Fruit fly (Drosophila melanogaster): Measurements from ENCODE around the gene Rpp14a.

The Rpp14a gene

dm6 chr3R:30012602-30013489 is 43.8 kb upstream of the Rpp14a start (continued):
- TF ChIP-seq acj6 (GFP tag; optimal IDR thresholded peaks at IDR 0.05) = no peak
- TF ChIP-seq dac (GFP tag; optimal IDR thresholded peaks at IDR 0.05) = no peak
- TF ChIP-seq CG6808 (GFP tag; optimal IDR thresholded peaks at IDR 0.05) = no peak
- TF ChIP-seq CG11902 (GFP tag; optimal IDR thresholded peaks at IDR 0.05) = no peak
- TF ChIP-seq CG8119 (GFP tag; IDR thresholded peaks at IDR 0.05) = peak; percentile 46; the same call in 1 of the 3 replicates

dm6 chr3R:30013909-30014308 is 42.8 kb upstream of the Rpp14a start:
- TF ChIP-seq CG11902 (GFP tag; optimal IDR thresholded peaks at IDR 0.05) (no peak), CG11294 (GFP tag; IDR thresholded peaks at IDR 0.05) (no peak), fd59A (GFP tag; optimal IDR thresholded peaks at IDR 0.05) (no peak), CG31627 (GFP tag; optimal IDR thresholded peaks at IDR 0.05) (no peak), CG11762 (GFP tag; optimal IDR thresholded peaks at IDR 0.05; ENCODE audit: insufficient read depth) (no peak), Ets96B (tag; optimal IDR thresholded peaks at IDR 0.05) (peak; percentile 46), CG6163 (GFP tag; IDR thresholded peaks at IDR 0.05) (no peak; the same call in 2 of the 3 replicates), Eip78C (GFP tag) (peak; percentile 71), achi (GFP tag; optimal IDR thresholded peaks at IDR 0.05) (peak; percentile 18), CG1621 (tag; optimal IDR thresholded peaks at IDR 0.05) (peak; percentile 49), CG6808 (GFP tag; optimal IDR thresholded peaks at IDR 0.05) (peak; percentile 88), CG6276 (GFP tag; optimal IDR thresholded peaks at IDR 0.05) (peak; percentile 86), CG7368 (GFP tag; optimal IDR thresholded peaks at IDR 0.05) (no peak), Hr4 (GFP tag; optimal IDR thresholded peaks at IDR 0.05) (no peak), dsx (GFP tag; optimal IDR thresholded peaks at IDR 0.05; ENCODE audit: poor library complexity, severe bottlenecking) (peak; percentile 72), CG34406 (GFP tag; optimal IDR thresholded peaks at IDR 0.05) (no peak), esn (GFP tag; optimal IDR thresholded peaks at IDR 0.05) (no peak), CG32006 (GFP tag; optimal IDR thresholded peaks at IDR 0.05) (no peak), Hr39 (GFP tag; optimal IDR thresholded peaks at IDR 0.05) (no peak), Lpt (GFP tag; optimal IDR thresholded peaks at IDR 0.05) (peak; percentile 16), svp (GFP tag) (peak; percentile 77), CG16779 (tag; optimal IDR thresholded peaks at IDR 0.05) (peak; percentile 75), CG10631 (GFP tag; optimal IDR thresholded peaks at IDR 0.05) (no peak), Smox (GFP tag; optimal IDR thresholded peaks at IDR 0.05) (no peak), Hr38 (GFP tag; optimal IDR thresholded peaks at IDR 0.05) (no peak), acj6 (GFP tag; optimal IDR thresholded peaks at IDR 0.05) (no peak), CG8319 (GFP tag; optimal IDR thresholded peaks at IDR 0.05) (peak; percentile 18), CG15336 (GFP tag; IDR thresholded peaks at IDR 0.05) (peak; percentile 40; the same call in 1 of the 2 replicates), CG9139 (GFP tag; optimal IDR thresholded peaks at IDR 0.05) (peak; percentile 93), eg (GFP tag; IDR thresholded peaks at IDR 0.05) (no peak), Sox102F (GFP tag; optimal IDR thresholded peaks at IDR 0.05) (no peak), fd85E (GFP tag; optimal IDR thresholded peaks at IDR 0.05) (no peak), vri (GFP tag; optimal IDR thresholded peaks at IDR 0.05) (no peak), net (GFP tag; optimal IDR thresholded peaks at IDR 0.05) (peak; percentile 50), CG6792 (GFP tag; optimal IDR thresholded peaks at IDR 0.05) (no peak), fkh (GFP tag; optimal IDR thresholded peaks at IDR 0.05) (no peak), OdsH (GFP tag; optimal IDR thresholded peaks at IDR 0.05) (no peak), Gug (GFP tag; IDR thresholded peaks at IDR 0.05) (no peak), CG10669 (GFP tag; optimal IDR thresholded peaks at IDR 0.05) (peak; percentile 67), lz (GFP tag; optimal IDR thresholded peaks at IDR 0.05) (no peak), spab (GFP tag; optimal IDR thresholded peaks at IDR 0.05) (peak; percentile 77), ss (GFP tag; optimal IDR thresholded peaks at IDR 0.05) (peak; percentile 88 to 90), Sox14 (GFP tag; optimal IDR thresholded peaks at IDR 0.05) (peak; percentile 6), CG8119 (GFP tag; IDR thresholded peaks at IDR 0.05) (peak; percentile 47; the same call in 2 of the 3 replicates), CG6854 (GFP tag; optimal IDR thresholded peaks at IDR 0.05) (peak; percentile 85), CG3032 (tag; optimal IDR thresholded peaks at IDR 0.05) (no peak), Eip75B (GFP tag; optimal IDR thresholded peaks at IDR 0.05) (no peak)
